Worm (Caenorhabditis elegans): ENCODE data around the gene gtap-2.
A peak's percentile ranks its signal among the peaks of the same experiment; 100 is the strongest.

- TF ChIP-seq lin-13 (GFP tag; optimal IDR thresholded peaks at IDR 0.05) (peak; percentile 85), ztf-11 (tag; optimal IDR thresholded peaks at IDR 0.05) (no peak), unc-62 (GFP tag; optimal IDR thresholded peaks at IDR 0.05) (no peak), ceh-16 (tag; optimal IDR thresholded peaks at IDR 0.05) (no peak), peb-1 (tag; optimal IDR thresholded peaks at IDR 0.05) (no peak), aly-2 (tag; optimal IDR thresholded peaks at IDR 0.05) (no peak), lin-39 (tag; optimal IDR thresholded peaks at IDR 0.05) (no peak), skn-1 (tag; optimal IDR thresholded peaks at IDR 0.05) (no peak), nhr-23 (tag; optimal IDR thresholded peaks at IDR 0.05) (no peak), snpc-4 (tag; optimal IDR thresholded peaks at IDR 0.05) (peak; percentile 53)
Measured at ce11 chrIII:9780665-9781304, 27.6 kb upstream of the gtap-2 start, which contains the start of gene vha-1.

Measured in whole organism, L2 larva.